Worm (Caenorhabditis elegans): ENCODE data around the gene C18D11.9.

ce11 chrIII:11834783-11835182, 25.9 kb downstream of the C18D11.9 start:
- no peak for TF ChIP-seq him-1 (tag; optimal IDR thresholded peaks at IDR 0.05)
- no peak for TF ChIP-seq dao-5 (tag; optimal IDR thresholded peaks at IDR 0.05)

Data from whole organism, L4/young adult.